Worm (Caenorhabditis elegans): ENCODE results near the gene R09A8.5.

The R09A8.5 gene

DNA sequence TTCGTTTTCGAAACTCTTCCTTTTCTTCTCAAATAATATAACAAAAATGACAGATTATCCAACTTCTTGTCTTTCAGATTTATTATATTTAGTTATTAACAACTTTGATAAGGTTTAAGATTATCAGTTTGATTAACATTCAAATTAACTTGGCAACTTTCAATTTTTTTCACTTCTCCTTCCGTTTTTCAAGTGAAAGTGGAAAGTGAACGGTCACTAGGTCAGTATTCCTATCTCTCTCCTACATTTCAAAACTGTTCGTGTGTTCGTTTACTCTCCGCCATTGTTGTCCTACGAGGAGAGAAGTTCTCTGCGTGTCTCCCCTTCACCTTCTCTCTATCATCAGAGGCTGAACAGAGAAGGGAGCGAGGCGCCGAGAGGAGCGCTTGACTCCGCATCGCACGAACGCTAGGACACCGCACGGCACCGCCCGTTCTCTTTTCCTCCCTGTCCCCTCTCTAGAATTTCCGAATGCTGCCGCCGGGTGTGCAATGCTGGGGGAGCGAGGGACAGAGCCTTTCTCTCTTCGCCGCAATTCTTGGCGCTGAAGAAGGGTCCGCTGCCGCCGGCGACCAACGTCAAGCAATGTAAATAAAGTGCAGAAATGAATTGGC, 16.2 kb upstream of the R09A8.5 start:
- TF ChIP-seq cog-1 (tag; optimal IDR thresholded peaks at IDR 0.05) (no peak), med-1 (GFP tag; optimal IDR thresholded peaks at IDR 0.05; ENCODE audit: insufficient read depth) (no peak), klf-2 (GFP tag; conservative IDR thresholded peaks at IDR 0.05) (0 out of 2 replicates have a peak, but pooled peaks have one; percentile 29), tab-1 (GFP tag; IDR thresholded peaks at IDR 0.05) (no peak)

DNA sequence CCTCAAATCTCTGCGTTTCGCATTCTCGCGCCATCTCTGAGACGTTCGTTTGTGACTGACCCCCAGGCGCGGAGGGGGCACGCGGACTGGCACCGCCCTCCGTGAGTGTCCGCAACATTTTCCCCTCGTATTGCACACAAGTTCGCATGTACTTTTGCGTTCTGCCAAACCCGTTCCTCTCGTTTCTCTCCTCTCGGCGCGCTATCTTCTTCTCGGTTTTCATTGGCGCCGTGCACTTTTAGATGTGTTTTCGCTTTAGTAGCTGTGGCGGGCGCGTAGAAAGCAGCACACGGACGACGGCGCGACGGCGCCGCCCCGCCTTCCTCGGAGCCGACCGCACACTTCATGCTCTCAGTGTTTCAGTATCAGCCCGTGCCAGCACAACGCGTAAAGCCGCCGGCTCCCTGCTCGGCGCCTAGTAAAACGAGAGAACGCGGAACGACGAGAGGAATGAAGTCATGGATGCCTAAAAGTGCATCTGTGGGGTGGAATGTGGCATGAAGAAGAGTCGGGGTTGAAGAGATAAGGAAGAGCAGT, 15.0 kb upstream of the R09A8.5 start:
- TF ChIP-seq T22C8.4 (GFP tag; IDR thresholded peaks at IDR 0.05) (no peak), tab-1 (GFP tag; IDR thresholded peaks at IDR 0.05) (0 out of 2 replicates have a peak, but pooled peaks have one; percentile 27)

DNA sequence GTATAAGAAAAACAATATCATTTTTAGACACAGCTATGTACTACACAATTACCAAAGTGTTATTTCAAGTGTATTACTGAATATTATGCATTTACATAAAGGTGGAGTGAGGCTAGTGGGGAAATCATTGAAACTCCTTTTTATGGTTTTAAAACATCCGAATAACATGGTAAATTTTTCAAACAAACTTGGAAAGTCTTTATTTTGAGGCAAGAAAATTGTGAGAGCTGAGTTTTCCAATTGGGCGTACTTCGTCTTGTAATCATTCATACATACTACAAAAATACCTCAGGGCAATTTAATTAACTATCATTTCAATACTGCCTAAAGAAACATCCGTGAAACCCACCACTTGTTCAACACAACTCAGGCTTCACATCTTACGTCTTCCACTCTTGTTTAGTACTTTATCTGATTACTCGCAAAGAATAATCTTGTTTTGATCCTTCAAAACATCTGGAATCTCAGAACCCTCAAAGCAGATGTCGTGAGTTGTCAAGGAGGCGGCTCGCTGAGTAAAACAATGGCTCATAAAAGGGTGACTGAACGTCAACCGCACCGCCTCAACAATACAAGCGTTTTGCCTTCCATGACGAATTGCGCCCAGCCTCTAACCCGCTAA, 6.3 kb upstream of the R09A8.5 start, which contains the start of gene zmp-5:
zmp-5 (plus strand) TSS at position 572 of the 622 bp plus-strand sequence.
- TF ChIP-seq T22C8.4 (GFP tag; IDR thresholded peaks at IDR 0.05), result no peak
- no peak for TF ChIP-seq med-1 (GFP tag; optimal IDR thresholded peaks at IDR 0.05; ENCODE audit: insufficient read depth)
- TF ChIP-seq cog-1 (tag; optimal IDR thresholded peaks at IDR 0.05), result no peak
- no peak for TF ChIP-seq ztf-23 (GFP tag; IDR thresholded peaks at IDR 0.05)
- no peak for TF ChIP-seq tab-1 (GFP tag; IDR thresholded peaks at IDR 0.05)
- no peak for TF ChIP-seq klf-2 (GFP tag; conservative IDR thresholded peaks at IDR 0.05)

DNA sequence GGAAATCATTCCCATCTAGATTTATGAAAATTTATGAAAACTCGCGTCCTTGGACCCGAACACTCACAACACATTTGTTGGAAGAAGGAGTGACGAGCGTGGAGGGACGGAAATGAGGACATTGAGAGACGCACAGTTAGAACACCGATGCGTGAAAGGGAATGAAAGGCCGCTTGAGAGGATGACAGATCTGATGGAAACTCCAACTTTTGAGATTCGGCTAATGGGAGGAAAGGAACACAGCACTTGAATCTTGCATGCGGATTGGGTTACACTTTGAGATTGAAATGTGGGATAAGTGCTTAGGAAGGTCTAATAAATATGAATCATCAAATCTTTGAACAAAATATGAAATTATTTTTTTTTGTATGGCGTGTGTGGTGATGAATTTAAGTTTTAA, 5.5 kb upstream of the R09A8.5 start:
- TF ChIP-seq ztf-29 (GFP tag; IDR thresholded peaks at IDR 0.05) (no peak), cog-1 (tag; optimal IDR thresholded peaks at IDR 0.05) (no peak), med-1 (GFP tag; optimal IDR thresholded peaks at IDR 0.05; ENCODE audit: insufficient read depth) (no peak), tab-1 (GFP tag; IDR thresholded peaks at IDR 0.05) (no peak), ref-1 (GFP tag; conservative IDR thresholded peaks at IDR 0.05) (no peak), T22C8.4 (GFP tag; IDR thresholded peaks at IDR 0.05) (no peak), flt-1 (GFP tag; IDR thresholded peaks at IDR 0.05) (no peak), klf-2 (GFP tag; conservative IDR thresholded peaks at IDR 0.05) (no peak)

DNA sequence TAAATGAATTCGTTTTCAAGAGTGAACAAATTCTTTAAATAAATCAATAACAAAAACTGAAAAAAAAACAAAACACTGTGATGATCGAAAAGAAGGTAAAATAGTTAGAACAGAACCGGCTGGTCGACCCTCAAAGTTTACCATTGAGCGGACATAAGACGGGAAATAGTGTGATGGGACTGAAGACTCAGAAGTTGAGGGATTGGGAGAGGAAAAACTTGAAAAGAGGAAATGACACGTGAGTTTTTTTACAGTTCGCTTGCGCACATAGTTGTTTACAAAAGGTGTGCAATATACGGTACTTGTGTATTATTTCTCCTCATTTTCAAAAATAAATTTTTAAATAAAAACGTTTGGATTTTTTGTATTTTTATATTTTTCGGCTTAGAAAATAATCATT, 2.6 kb upstream of the R09A8.5 start:
- TF ChIP-seq tab-1 (GFP tag; IDR thresholded peaks at IDR 0.05), result no peak
- TF ChIP-seq med-1 (GFP tag; optimal IDR thresholded peaks at IDR 0.05; ENCODE audit: insufficient read depth), result no peak
- no peak for TF ChIP-seq cog-1 (tag; optimal IDR thresholded peaks at IDR 0.05)
- no peak for TF ChIP-seq ztf-23 (GFP tag; IDR thresholded peaks at IDR 0.05)
- no peak for TF ChIP-seq flt-1 (GFP tag; IDR thresholded peaks at IDR 0.05)
- no peak for TF ChIP-seq T22C8.4 (GFP tag; IDR thresholded peaks at IDR 0.05)
- TF ChIP-seq ref-1 (GFP tag; conservative IDR thresholded peaks at IDR 0.05), result no peak
- no peak for TF ChIP-seq ztf-29 (GFP tag; IDR thresholded peaks at IDR 0.05)
- no peak for TF ChIP-seq klf-2 (GFP tag; conservative IDR thresholded peaks at IDR 0.05)

DNA sequence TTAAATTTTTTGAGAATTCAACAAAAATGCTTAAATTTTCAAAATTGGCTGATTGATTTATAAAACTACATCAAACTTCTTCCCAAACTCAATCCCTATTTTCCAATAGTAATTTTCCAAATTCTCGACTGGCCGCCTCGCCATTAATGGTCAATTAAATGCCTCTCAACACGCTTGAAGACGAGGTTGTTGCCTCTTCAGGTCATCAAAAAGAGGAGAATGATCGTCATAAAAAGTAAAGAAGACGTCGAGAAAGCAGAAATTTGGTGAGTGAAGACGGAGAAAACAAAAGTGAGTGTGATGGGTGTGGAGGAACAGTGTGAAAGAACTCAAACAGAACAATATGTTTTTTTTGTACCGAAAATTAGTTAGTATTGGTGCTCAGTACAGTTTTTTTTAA, 602 bp upstream of the R09A8.5 start:
- TF ChIP-seq ref-1 (GFP tag; conservative IDR thresholded peaks at IDR 0.05), result no peak
- no peak for TF ChIP-seq ztf-23 (GFP tag; IDR thresholded peaks at IDR 0.05)
- TF ChIP-seq T22C8.4 (GFP tag; IDR thresholded peaks at IDR 0.05), result no peak
- TF ChIP-seq tab-1 (GFP tag; IDR thresholded peaks at IDR 0.05), result no peak
- TF ChIP-seq med-1 (GFP tag; optimal IDR thresholded peaks at IDR 0.05; ENCODE audit: insufficient read depth), result no peak
- TF ChIP-seq klf-2 (GFP tag; conservative IDR thresholded peaks at IDR 0.05), result no peak
- no peak for TF ChIP-seq flt-1 (GFP tag; IDR thresholded peaks at IDR 0.05)
- TF ChIP-seq ztf-29 (GFP tag; IDR thresholded peaks at IDR 0.05), result no peak
- no peak for TF ChIP-seq cog-1 (tag; optimal IDR thresholded peaks at IDR 0.05)

DNA sequence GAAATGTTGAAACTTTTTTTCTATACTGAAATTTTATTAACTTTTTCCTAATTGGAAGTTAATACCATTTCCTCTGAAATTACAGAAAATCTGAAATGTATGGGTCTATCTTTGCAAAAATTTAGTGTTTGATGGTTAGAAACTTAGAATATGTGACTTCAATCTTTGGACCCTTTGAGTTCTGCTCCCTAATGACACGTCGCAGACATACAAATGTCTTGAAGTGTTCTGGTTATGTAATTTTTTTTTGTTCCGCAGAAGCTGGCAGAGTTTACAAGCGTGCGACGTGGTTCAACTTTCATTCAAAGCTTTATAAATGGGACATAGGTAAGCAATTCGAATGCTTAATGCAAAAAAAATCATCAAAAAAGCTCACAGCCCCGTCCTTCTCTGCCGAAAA, 2.4 kb downstream of the R09A8.5 start:
- TF ChIP-seq klf-2 (GFP tag; conservative IDR thresholded peaks at IDR 0.05), result no peak
- TF ChIP-seq med-1 (GFP tag; optimal IDR thresholded peaks at IDR 0.05; ENCODE audit: insufficient read depth), result no peak
- no peak for TF ChIP-seq T22C8.4 (GFP tag; IDR thresholded peaks at IDR 0.05)

DNA sequence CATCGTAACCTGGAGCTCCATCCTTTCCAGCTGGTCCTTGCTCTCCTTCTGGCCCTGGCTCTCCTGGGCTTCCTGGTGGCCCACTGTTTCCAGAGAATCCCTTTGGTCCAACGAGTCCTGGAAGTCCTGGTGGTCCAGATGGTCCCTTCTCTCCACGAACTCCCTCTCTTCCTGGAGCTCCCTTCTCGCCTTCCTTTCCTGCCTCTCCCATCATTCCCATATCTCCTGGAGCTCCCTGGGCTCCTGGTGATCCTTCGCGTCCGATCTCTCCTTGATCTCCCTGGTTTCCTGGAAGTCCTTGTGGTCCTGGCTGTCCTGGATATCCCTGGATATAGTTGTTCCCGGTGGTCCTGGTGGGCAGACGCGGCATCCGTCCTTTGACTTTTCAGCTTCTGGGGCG, 4.1 kb downstream of the R09A8.5 start:
- TF ChIP-seq flt-1 (GFP tag; IDR thresholded peaks at IDR 0.05) (0 out of 2 replicates have a peak, but pooled peaks have one; percentile 30), klf-2 (GFP tag; conservative IDR thresholded peaks at IDR 0.05) (no peak)

DNA sequence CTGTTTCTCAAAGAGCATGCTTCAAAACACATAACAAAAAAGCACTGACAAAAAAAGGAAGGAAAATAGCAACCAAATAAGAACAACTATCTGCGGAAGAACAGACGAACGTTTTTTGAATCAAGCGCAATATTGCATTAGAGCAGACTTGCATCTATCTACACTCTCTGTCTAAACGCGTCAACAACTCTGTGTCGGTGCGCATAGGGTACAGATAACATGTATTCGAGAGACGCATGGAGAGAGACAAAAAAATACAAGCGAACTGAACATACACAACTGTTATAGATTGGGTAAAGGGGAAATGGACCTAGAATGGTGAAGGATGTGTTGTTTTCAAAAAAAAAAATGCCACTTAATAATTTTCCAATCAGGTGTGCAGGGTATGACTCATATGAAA, 5.3 kb downstream of the R09A8.5 start:
- TF ChIP-seq cog-1 (tag; optimal IDR thresholded peaks at IDR 0.05), result no peak
- TF ChIP-seq ref-1 (GFP tag; conservative IDR thresholded peaks at IDR 0.05), result no peak
- no peak for TF ChIP-seq ztf-29 (GFP tag; IDR thresholded peaks at IDR 0.05)
- TF ChIP-seq klf-2 (GFP tag; conservative IDR thresholded peaks at IDR 0.05), result no peak
- TF ChIP-seq tab-1 (GFP tag; IDR thresholded peaks at IDR 0.05), result no peak
- no peak for TF ChIP-seq T22C8.4 (GFP tag; IDR thresholded peaks at IDR 0.05)
- TF ChIP-seq med-1 (GFP tag; optimal IDR thresholded peaks at IDR 0.05; ENCODE audit: insufficient read depth), result no peak
- TF ChIP-seq flt-1 (GFP tag; IDR thresholded peaks at IDR 0.05), result no peak
- no peak for TF ChIP-seq ztf-23 (GFP tag; IDR thresholded peaks at IDR 0.05)

DNA sequence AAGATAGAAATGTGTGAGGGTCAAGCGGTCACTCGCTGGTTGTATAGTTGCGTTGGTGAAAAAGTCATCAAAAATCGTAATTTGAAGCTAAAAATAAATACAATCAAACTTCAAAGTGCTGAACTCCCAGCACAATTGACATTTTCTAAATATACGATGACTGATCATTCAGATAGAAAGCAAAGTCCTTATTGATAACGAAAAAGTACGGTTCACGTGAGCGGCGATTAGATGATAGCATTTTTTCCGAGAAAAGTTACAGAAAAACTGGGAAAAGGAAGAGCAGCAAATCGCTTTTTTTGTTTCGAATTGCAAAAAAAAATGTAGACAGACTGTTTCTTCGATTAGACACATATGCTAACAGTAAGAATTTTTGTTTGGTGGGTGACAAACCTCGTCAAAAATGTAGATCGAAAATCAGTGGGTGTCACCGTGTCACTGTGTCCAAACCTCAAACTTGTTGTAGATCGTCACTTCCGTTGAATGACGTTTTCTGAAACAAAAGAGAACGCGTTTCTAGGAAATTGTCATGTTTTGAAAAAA, 6.4 kb downstream of the R09A8.5 start, which contains the start of gene ivns-1:
ivns-1 (minus strand) TSS at position 493 of the 543 bp plus-strand sequence.
- TF ChIP-seq klf-2 (GFP tag; conservative IDR thresholded peaks at IDR 0.05) (no peak), cog-1 (tag; optimal IDR thresholded peaks at IDR 0.05) (no peak), ztf-29 (GFP tag; IDR thresholded peaks at IDR 0.05) (no peak), ztf-23 (GFP tag; IDR thresholded peaks at IDR 0.05) (no peak), T22C8.4 (GFP tag; IDR thresholded peaks at IDR 0.05) (no peak), ref-1 (GFP tag; conservative IDR thresholded peaks at IDR 0.05) (no peak), med-1 (GFP tag; optimal IDR thresholded peaks at IDR 0.05; ENCODE audit: insufficient read depth) (no peak)
